Fruit fly (Drosophila melanogaster) whole organism, embryonic: ENCODE measurements around the gene Dok.
A peak's percentile ranks its signal among the peaks of the same experiment; 100 is the strongest.

Experiments used
- Abd-B ChIP-seq: fragments of 200-800 bp; sonication (Bioruptor generic); optimal IDR thresholded peaks from 2 replicates; lab custom pipeline; 2018; ENCODE audit warnings: missing biosample characterization, mild to moderate bottlenecking, missing genetic modification characterization, moderate library complexity
- Atf3 ChIP-seq: fragments of 200-800 bp; sonication (Bioruptor generic); optimal IDR thresholded peaks from 3 replicates; lab custom pipeline; 2016; ENCODE audit warnings: missing biosample characterization, missing genetic modification characterization
- CG10147 ChIP-seq: fragments of 200-800 bp; sonication (Bioruptor generic); optimal IDR thresholded peaks from 2 replicates; lab custom pipeline; 2019; ENCODE audit warnings: missing biosample characterization, mild to moderate bottlenecking, missing genetic modification characterization, moderate library complexity
- CG10366 ChIP-seq: fragments of 200-800 bp; sonication (Bioruptor generic); IDR thresholded peaks from 2 replicates; pipeline ENCODE4 v1.3.6; 2022; ENCODE audit warnings: missing biosample characterization, missing genetic modification characterization
- CG12219 ChIP-seq: fragments of 200-800 bp; sonication (Bioruptor generic); optimal IDR thresholded peaks from 3 replicates; lab custom pipeline; 2018; ENCODE audit warnings: missing biosample characterization, mild to moderate bottlenecking, missing genetic modification characterization
- CG1233 ChIP-seq: fragments of 200-800 bp; sonication (Bioruptor generic); optimal IDR thresholded peaks from 4 replicates; lab custom pipeline; 2018; ENCODE audit warnings: missing biosample characterization, mild to moderate bottlenecking, missing genetic modification characterization
- CG12391 ChIP-seq: fragments of 200-800 bp; sonication (Bioruptor generic); optimal IDR thresholded peaks from 3 replicates; lab custom pipeline; 2018; ENCODE audit warnings: missing biosample characterization, mild to moderate bottlenecking, missing genetic modification characterization, moderate library complexity
- CG14965 ChIP-seq: fragments of 200-800 bp; sonication (Bioruptor generic); optimal IDR thresholded peaks from 2 replicates; lab custom pipeline; 2016; ENCODE audit warnings: missing biosample characterization, missing genetic modification characterization, borderline replicate concordance
- CG15696 ChIP-seq: fragments of 200-800 bp; sonication (Bioruptor generic); optimal IDR thresholded peaks from 2 replicates; lab custom pipeline; 2019; ENCODE audit warnings: missing biosample characterization, mild to moderate bottlenecking, missing genetic modification characterization, moderate library complexity
- CG16815 ChIP-seq: fragments of 200-800 bp; sonication (Bioruptor generic); optimal IDR thresholded peaks from 3 replicates; lab custom pipeline; 2017; ENCODE audit warnings: missing biosample characterization, mild to moderate bottlenecking, missing genetic modification characterization
- CG17328 ChIP-seq: fragments of 200-800 bp; sonication (Bioruptor generic); IDR thresholded peaks from 2 replicates; pipeline ENCODE4 v1.3.6; 2022; ENCODE audit warnings: missing biosample characterization, missing genetic modification characterization
- CG17802 ChIP-seq: fragments of 200-800 bp; sonication (Bioruptor generic); optimal IDR thresholded peaks from 2 replicates; lab custom pipeline; 2018; ENCODE audit warnings: missing biosample characterization, mild to moderate bottlenecking, missing genetic modification characterization, moderate library complexity
- CG1792 ChIP-seq: fragments of 200-800 bp; sonication (Bioruptor generic); optimal IDR thresholded peaks from 2 replicates; lab custom pipeline; 2016; ENCODE audit warnings: missing biosample characterization, missing genetic modification characterization
- CG18619 ChIP-seq: fragments of 200-800 bp; sonication (Bioruptor generic); optimal IDR thresholded peaks from 3 replicates; lab custom pipeline; 2017; ENCODE audit warnings: missing biosample characterization, mild to moderate bottlenecking, missing genetic modification characterization
- CG2129 ChIP-seq: fragments of 200-800 bp; sonication (Bioruptor generic); IDR thresholded peaks from 2 replicates; pipeline ENCODE4 v1.3.6; 2022; ENCODE audit warnings: missing biosample characterization, missing genetic modification characterization; ENCODE audit not compliant: partially characterized antibody
- CG2199 ChIP-seq: fragments of 200-800 bp; sonication (Bioruptor generic); IDR thresholded peaks from 3 replicates; pipeline ENCODE4 v1.3.6; 2022; ENCODE audit warnings: missing biosample characterization, missing genetic modification characterization
- CG2678 ChIP-seq: fragments of 200-800 bp; sonication (Bioruptor generic); optimal IDR thresholded peaks from 3 replicates; lab custom pipeline; 2019; ENCODE audit warnings: missing biosample characterization, mild to moderate bottlenecking, missing genetic modification characterization, moderate library complexity
- CG30020 ChIP-seq: fragments of 200-800 bp; optimal IDR thresholded peaks from 2 replicates; lab custom pipeline; 2019; ENCODE audit warnings: missing biosample characterization, mild to moderate bottlenecking, missing genetic modification characterization, moderate library complexity
- CG5180 ChIP-seq: fragments of 200-800 bp; sonication (Bioruptor generic); optimal IDR thresholded peaks from 3 replicates; lab custom pipeline; 2017; ENCODE audit warnings: missing biosample characterization, missing genetic modification characterization, mild to moderate bottlenecking, moderate library complexity, missing genetic modification reagents
- CG6854 ChIP-seq: fragments of 200-800 bp; sonication (Bioruptor generic); optimal IDR thresholded peaks from 3 replicates; lab custom pipeline; 2017; ENCODE audit warnings: missing biosample characterization, mild to moderate bottlenecking, missing genetic modification characterization
- CG7987 ChIP-seq: fragments of 200-800 bp; sonication (Bioruptor generic); optimal IDR thresholded peaks from 2 replicates; lab custom pipeline; 2018; ENCODE audit warnings: missing biosample characterization, mild to moderate bottlenecking, missing genetic modification characterization, moderate library complexity
- CG8388 ChIP-seq: fragments of 200-800 bp; sonication (Bioruptor generic); optimal IDR thresholded peaks from 2 replicates; lab custom pipeline; 2019; ENCODE audit warnings: missing biosample characterization, mild to moderate bottlenecking, missing genetic modification characterization, moderate library complexity
- CG8478 ChIP-seq: fragments of >200 bp; optimal IDR thresholded peaks from 2 replicates; lab custom pipeline; 2018
- CG8765 ChIP-seq: fragments of 200-800 bp; sonication (Bioruptor generic); IDR thresholded peaks from 2 replicates; pipeline ENCODE4 v1.3.6; 2022; ENCODE audit warnings: missing biosample characterization, missing genetic modification characterization
- Doc3 ChIP-seq: fragments of 200-800 bp; sonication (Bioruptor generic); IDR thresholded peaks from 3 replicates; pipeline ENCODE4 v1.3.6; 2022; ENCODE audit warnings: missing biosample characterization, missing genetic modification characterization; ENCODE audit not compliant: partially characterized antibody
- H15 ChIP-seq: fragments of 200-800 bp; sonication (Bioruptor generic); IDR thresholded peaks from 3 replicates; pipeline ENCODE4 v1.3.6; 2022; ENCODE audit warnings: missing biosample characterization, missing genetic modification characterization
- H2.0 ChIP-seq: fragments of 200-800 bp; sonication (Bioruptor generic); IDR thresholded peaks from 2 replicates; pipeline ENCODE4 v1.3.6; 2022; ENCODE audit warnings: missing biosample characterization, missing genetic modification characterization
- Max ChIP-seq: fragments of 200-800 bp; sonication (Bioruptor generic); optimal IDR thresholded peaks from 2 replicates; lab custom pipeline; 2016; ENCODE audit warnings: missing biosample characterization, mild to moderate bottlenecking, missing genetic modification characterization
- NC2β ChIP-seq: fragments of 200-800 bp; sonication (Bioruptor generic); optimal IDR thresholded peaks from 2 replicates; lab custom pipeline; 2016; ENCODE audit warnings: missing biosample characterization, missing genetic modification characterization
- Neu2 ChIP-seq: fragments of 200-800 bp; sonication (Bioruptor generic); optimal IDR thresholded peaks from 3 replicates; lab custom pipeline; 2016; ENCODE audit warnings: missing biosample characterization, missing genetic modification characterization, borderline replicate concordance
- Tbp ChIP-seq: fragments of >200 bp; optimal IDR thresholded peaks from 2 replicates; lab custom pipeline; 2018; ENCODE audit warnings: missing biosample characterization, missing genetic modification characterization
- Vsx1 ChIP-seq: fragments of 200-800 bp; sonication (Bioruptor generic); optimal IDR thresholded peaks from 2 replicates; lab custom pipeline; 2017; ENCODE audit warnings: missing biosample characterization, mild to moderate bottlenecking, missing genetic modification characterization, missing genetic modification reagents
- cato ChIP-seq: fragments of 200-800 bp; sonication (Bioruptor generic); optimal IDR thresholded peaks from 2 replicates; lab custom pipeline; 2016; ENCODE audit warnings: missing biosample characterization, missing genetic modification characterization, borderline replicate concordance
- ci ChIP-seq: fragments of 200-800 bp; sonication (Bioruptor generic); IDR thresholded peaks from 3 replicates; pipeline ENCODE4 v1.3.6; 2022; ENCODE audit warnings: missing biosample characterization, missing genetic modification characterization
- corto ChIP-seq: fragments of 200-800 bp; sonication (Bioruptor generic); optimal IDR thresholded peaks from 2 replicates; lab custom pipeline; 2016; ENCODE audit warnings: missing biosample characterization, mild to moderate bottlenecking, missing genetic modification characterization, moderate library complexity
- dati ChIP-seq: fragments of 200-800 bp; sonication (Bioruptor generic); IDR thresholded peaks from 2 replicates; pipeline ENCODE4 v1.3.6; 2022; ENCODE audit warnings: missing biosample characterization, missing genetic modification characterization
- ewg ChIP-seq: fragments of 200-800 bp; sonication (Bioruptor generic); optimal IDR thresholded peaks from 3 replicates; lab custom pipeline; 2017; ENCODE audit warnings: mild to moderate bottlenecking, missing biosample characterization, missing genetic modification reagents, missing genetic modification characterization
- exex ChIP-seq: fragments of 200-800 bp; sonication (Bioruptor generic); optimal IDR thresholded peaks from 4 replicates; lab custom pipeline; 2018; ENCODE audit warnings: missing biosample characterization, mild to moderate bottlenecking, missing genetic modification characterization, moderate library complexity
- eyg ChIP-seq: fragments of 200-800 bp; sonication (Bioruptor generic); optimal IDR thresholded peaks from 3 replicates; lab custom pipeline; 2016; ENCODE audit warnings: missing biosample characterization, missing genetic modification characterization
- fd102C ChIP-seq: fragments of 200-800 bp; sonication (Bioruptor generic); optimal IDR thresholded peaks from 2 replicates; lab custom pipeline; 2018; ENCODE audit warnings: missing biosample characterization, mild to moderate bottlenecking, missing genetic modification characterization, moderate library complexity
- fd3F ChIP-seq: fragments of 200-800 bp; sonication (Bioruptor generic); optimal IDR thresholded peaks from 2 replicates; lab custom pipeline; 2018; ENCODE audit warnings: missing biosample characterization, mild to moderate bottlenecking, missing genetic modification characterization, moderate library complexity
- h ChIP-seq: fragments of >200 bp; optimal IDR thresholded peaks from 2 replicates; lab custom pipeline; 2017
- ind ChIP-seq: fragments of 200-800 bp; sonication (Bioruptor generic); optimal IDR thresholded peaks from 3 replicates; lab custom pipeline; 2016; ENCODE audit warnings: missing biosample characterization, missing genetic modification characterization
- ken ChIP-seq: fragments of 200-800 bp; sonication (Bioruptor generic); IDR thresholded peaks from 3 replicates; pipeline ENCODE4 v1.3.6; 2022; ENCODE audit warnings: missing biosample characterization, missing genetic modification characterization
- knrl ChIP-seq: fragments of 200-800 bp; sonication (Bioruptor generic); IDR thresholded peaks from 3 replicates; pipeline ENCODE4 v1.3.6; 2022; ENCODE audit warnings: missing biosample characterization, missing genetic modification characterization; ENCODE audit not compliant: partially characterized antibody
- lbe ChIP-seq: fragments of 200-800 bp; sonication (Bioruptor generic); optimal IDR thresholded peaks from 2 replicates; lab custom pipeline; 2016; ENCODE audit warnings: missing biosample characterization, mild to moderate bottlenecking, missing genetic modification characterization
- lilli ChIP-seq: fragments of 200-800 bp; sonication (Bioruptor generic); optimal IDR thresholded peaks from 3 replicates; lab custom pipeline; 2016; ENCODE audit warnings: missing biosample characterization, missing genetic modification characterization
- otp ChIP-seq: fragments of 200-800 bp; sonication (Bioruptor generic); IDR thresholded peaks from 3 replicates; pipeline ENCODE4, ENCODE4 v1.3.6; 2022; ENCODE audit warnings: missing biosample characterization, missing genetic modification characterization
- stwl ChIP-seq: fragments of 200-800 bp; sonication (Bioruptor generic); optimal IDR thresholded peaks from 3 replicates; lab custom pipeline; 2018; ENCODE audit warnings: missing biosample characterization, mild to moderate bottlenecking, missing genetic modification characterization, moderate library complexity
- trem ChIP-seq: fragments of 200-800 bp; optimal IDR thresholded peaks from 3 replicates; lab custom pipeline; 2019; ENCODE audit warnings: missing biosample characterization, mild to moderate bottlenecking, missing genetic modification characterization, moderate library complexity

The Dok gene

DNA sequence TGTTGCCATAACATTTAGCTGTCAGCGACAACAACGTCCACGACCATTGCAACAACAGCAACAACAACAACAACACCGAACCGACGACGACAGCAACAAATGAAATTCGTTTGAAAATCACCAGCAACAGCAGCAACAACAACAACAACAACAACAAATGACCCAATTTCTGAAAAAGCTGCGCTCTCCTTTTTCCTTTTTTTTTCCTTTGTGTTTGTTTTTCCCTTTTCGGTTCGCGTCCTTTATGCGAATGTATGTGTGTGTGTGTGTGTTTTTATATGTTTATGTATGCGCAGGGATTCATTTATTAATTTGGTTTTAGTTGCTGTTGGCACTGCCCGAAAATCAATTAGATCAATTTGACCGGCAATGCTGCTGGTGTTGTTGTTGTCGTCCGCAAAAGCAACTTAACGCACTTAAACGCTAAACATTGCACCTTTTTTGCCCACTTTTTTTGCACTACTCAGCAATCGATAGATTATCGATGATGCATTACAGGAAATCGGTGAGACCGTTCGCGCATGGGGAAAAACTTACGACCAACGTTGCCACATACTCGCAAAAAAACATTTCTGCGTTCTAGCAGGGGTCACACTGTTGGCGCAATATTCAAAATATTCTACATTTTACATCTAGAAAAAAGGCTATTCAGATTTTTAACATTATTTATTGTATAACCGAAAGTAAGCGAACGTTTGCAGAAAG, 33.1 kb upstream of the Dok start, which contains the start of gene unc-119 (continued):
- no peak for TF ChIP-seq otp
- no peak for TF ChIP-seq Abd-B (GFP tag; lab: Kevin White, UChicago)
- TF ChIP-seq H15 (GFP tag; lab: Robert Waterston, UW), result no peak
- no peak for TF ChIP-seq H2.0 (GFP tag; lab: Robert Waterston, UW)
- TF ChIP-seq CG30020 (tag; lab: Kevin White, UChicago), result peak; percentile 32
- no peak for TF ChIP-seq CG18619 (GFP tag; lab: Kevin White, UChicago)
- TF ChIP-seq fd102C (GFP tag; lab: Kevin White, UChicago), result no peak
- TF ChIP-seq CG6854 (GFP tag; lab: Kevin White, UChicago), result no peak
- TF ChIP-seq ind, result no peak
- TF ChIP-seq CG1792 (GFP tag; lab: Kevin White, UChicago), result no peak
- no peak for TF ChIP-seq CG14965 (GFP tag; lab: Kevin White, UChicago)
- no peak for TF ChIP-seq CG16815 (GFP tag; lab: Kevin White, UChicago)
- no peak for TF ChIP-seq CG5180 (GFP tag; lab: Kevin White, UChicago)
- TF ChIP-seq Max (GFP tag; lab: Kevin White, UChicago), result no peak
- peak; percentile 1 for TF ChIP-seq CG10147 (GFP tag; lab: Kevin White, UChicago)
- no peak for TF ChIP-seq lbe
- no peak for TF ChIP-seq CG7987 (GFP tag; lab: Kevin White, UChicago)
- no peak for TF ChIP-seq ken (GFP tag; lab: Robert Waterston, UW)
- no peak for TF ChIP-seq exex (tag; lab: Kevin White, UChicago)
- TF ChIP-seq cato, result no peak
- no peak for TF ChIP-seq dati
- TF ChIP-seq eyg, result no peak
- TF ChIP-seq CG10366, result no peak
- TF ChIP-seq CG12219 (GFP tag; lab: Kevin White, UChicago), result no peak
- no peak for TF ChIP-seq fd3F (GFP tag; lab: Kevin White, UChicago)
- TF ChIP-seq CG17328 (GFP tag; lab: Robert Waterston, UW), result no peak
- no peak for TF ChIP-seq CG8765
- TF ChIP-seq stwl (tag; lab: Kevin White, UChicago), result peak; percentile 82
- TF ChIP-seq Neu2, result no peak
- TF ChIP-seq NC2β (GFP tag; lab: Kevin White, UChicago), result peak; percentile 16
- no peak for TF ChIP-seq Atf3
- TF ChIP-seq CG12391, result peak; percentile 16
- no peak for TF ChIP-seq CG17802
- TF ChIP-seq ci (GFP tag; lab: Robert Waterston, UW), result no peak
- TF ChIP-seq h (lab: Kevin White, UChicago), result no peak
- TF ChIP-seq ewg (GFP tag; lab: Kevin White, UChicago), result peak; percentile 6
- peak; percentile 78 for TF ChIP-seq knrl
- no peak for TF ChIP-seq Tbp (GFP tag; lab: Kevin White, UChicago)
- TF ChIP-seq CG15696 (tag; lab: Kevin White, UChicago), result no peak
- TF ChIP-seq CG2199 (GFP tag; lab: Robert Waterston, UW), result no peak
- no peak; the same call in none of the 2 replicates for TF ChIP-seq CG2129 (GFP tag; lab: Robert Waterston, UW)
- peak; percentile 55; the same call in 2 of the 3 replicates for TF ChIP-seq Doc3 (GFP tag; lab: Robert Waterston, UW)
- no peak for TF ChIP-seq corto (GFP tag; lab: Kevin White, UChicago)
- no peak for TF ChIP-seq CG2678 (tag; lab: Kevin White, UChicago)
- no peak for TF ChIP-seq CG1233 (GFP tag; lab: Kevin White, UChicago)
- peak; percentile 59 for TF ChIP-seq trem (tag; lab: Kevin White, UChicago)
- no peak for TF ChIP-seq CG8478 (lab: Kevin White, UChicago)
- no peak for TF ChIP-seq Vsx1 (GFP tag; lab: Kevin White, UChicago)
- peak; percentile 11 for TF ChIP-seq lilli (GFP tag; lab: Kevin White, UChicago)
- TF ChIP-seq CG8388, result no peak
